Fruit fly (Drosophila melanogaster) whole organism, embryonic: ENCODE measurements around the gene Gart.

ENCODE experiments used
- Awh ChIP-seq: fragments of 200-800 bp; sonication (Bioruptor generic); IDR thresholded peaks from 2 replicates; pipeline ENCODE4, ENCODE4 v1.3.6; 2022; ENCODE audit warnings: missing biosample characterization, missing genetic modification characterization
- B-H1 ChIP-seq: fragments of 200-800 bp; sonication (Bioruptor generic); IDR thresholded peaks from 3 replicates; pipeline ENCODE4 v1.3.6; 2022; ENCODE audit warnings: missing biosample characterization, missing genetic modification characterization
- B-H2 ChIP-seq: fragments of 200-800 bp; sonication (Bioruptor generic); optimal IDR thresholded peaks from 2 replicates; lab custom pipeline; 2018; ENCODE audit warnings: missing biosample characterization, mild to moderate bottlenecking, missing genetic modification characterization
- Blimp-1 ChIP-seq: fragments of 200-800 bp; sonication (Bioruptor generic); optimal IDR thresholded peaks from 3 replicates; lab custom pipeline; 2018; ENCODE audit warnings: missing biosample characterization, missing genetic modification characterization, mild to moderate bottlenecking, moderate library complexity, missing genetic modification reagents
- CG10321 ChIP-seq: fragments of 200-800 bp; sonication (Bioruptor generic); IDR thresholded peaks from 2 replicates; pipeline ENCODE4 v1.3.6; 2022; ENCODE audit warnings: missing biosample characterization, missing genetic modification characterization
- CG12104 ChIP-seq: fragments of 200-800 bp; sonication (Bioruptor generic); optimal IDR thresholded peaks from 3 replicates; lab custom pipeline; 2016; ENCODE audit warnings: missing biosample characterization, missing genetic modification characterization
- CG12769 ChIP-seq: fragments of 200-800 bp; sonication (Bioruptor generic); optimal IDR thresholded peaks from 2 replicates; lab custom pipeline; 2019; ENCODE audit warnings: missing biosample characterization, mild to moderate bottlenecking, missing genetic modification characterization, moderate library complexity
- CG16813 ChIP-seq: fragments of 200-800 bp; sonication (Bioruptor generic); IDR thresholded peaks from 3 replicates; pipeline ENCODE4 v1.3.6; 2022; ENCODE audit warnings: missing biosample characterization, missing genetic modification characterization; ENCODE audit not compliant: partially characterized antibody
- CG17328 ChIP-seq: fragments of 200-800 bp; sonication (Bioruptor generic); IDR thresholded peaks from 2 replicates; pipeline ENCODE4 v1.3.6; 2022; ENCODE audit warnings: missing biosample characterization, missing genetic modification characterization
- CG17912 ChIP-seq: fragments of 200-800 bp; sonication (Bioruptor generic); optimal IDR thresholded peaks from 2 replicates; lab custom pipeline; 2018; ENCODE audit warnings: missing biosample characterization, mild to moderate bottlenecking, missing genetic modification characterization
- CG2120 ChIP-seq: fragments of 200-800 bp; sonication (Bioruptor generic); optimal IDR thresholded peaks from 3 replicates; lab custom pipeline; 2016; ENCODE audit warnings: missing biosample characterization, missing genetic modification characterization
- CG4360 ChIP-seq: fragments of 200-800 bp; sonication (Bioruptor generic); IDR thresholded peaks from 2 replicates; pipeline ENCODE4 v1.3.6; 2022; ENCODE audit warnings: missing biosample characterization, missing genetic modification characterization
- CG4404 ChIP-seq: fragments of 200-800 bp; sonication (Bioruptor generic); IDR thresholded peaks from 2 replicates; pipeline ENCODE4 v1.3.6; 2022; ENCODE audit warnings: missing biosample characterization, missing genetic modification characterization
- CG4424 ChIP-seq: fragments of 200-800 bp; sonication (Bioruptor generic); optimal IDR thresholded peaks from 3 replicates; lab custom pipeline; 2016; ENCODE audit warnings: missing biosample characterization, missing genetic modification characterization
- CG7745 ChIP-seq: fragments of 200-800 bp; sonication (Bioruptor generic); optimal IDR thresholded peaks from 2 replicates; lab custom pipeline; 2018; ENCODE audit warnings: missing biosample characterization, mild to moderate bottlenecking, missing genetic modification characterization, moderate library complexity
- Chrac-16 ChIP-seq: fragments of 200-800 bp; sonication (Bioruptor generic); optimal IDR thresholded peaks from 3 replicates; lab custom pipeline; 2016; ENCODE audit warnings: missing biosample characterization, missing genetic modification characterization
- Drgx ChIP-seq: fragments of 200-800 bp; sonication (Bioruptor generic); IDR thresholded peaks from 2 replicates; pipeline ENCODE4 v1.3.6; 2022; ENCODE audit warnings: missing biosample characterization, missing genetic modification characterization
- ERR ChIP-seq: fragments of 200-800 bp; sonication (Bioruptor generic); optimal IDR thresholded peaks from 2 replicates; lab custom pipeline; 2016; ENCODE audit warnings: missing biosample characterization, missing genetic modification characterization
- H2.0 ChIP-seq: fragments of 200-800 bp; sonication (Bioruptor generic); IDR thresholded peaks from 2 replicates; pipeline ENCODE4 v1.3.6; 2022; ENCODE audit warnings: missing biosample characterization, missing genetic modification characterization
- HmgZ ChIP-seq: fragments of 200-800 bp; sonication (Bioruptor generic); optimal IDR thresholded peaks from 2 replicates; lab custom pipeline; 2018; ENCODE audit warnings: missing biosample characterization, mild to moderate bottlenecking, missing genetic modification characterization
- NC2α ChIP-seq: fragments of 200-800 bp; sonication (Bioruptor generic); optimal IDR thresholded peaks from 2 replicates; lab custom pipeline; 2016; ENCODE audit warnings: missing biosample characterization, missing genetic modification characterization
- Nf-YB ChIP-seq: fragments of 200-800 bp; sonication (Bioruptor generic); optimal IDR thresholded peaks from 3 replicates; lab custom pipeline; 2019; ENCODE audit warnings: missing biosample characterization, mild to moderate bottlenecking, missing genetic modification characterization, moderate library complexity
- Nf-YC ChIP-seq: fragments of 200-800 bp; optimal IDR thresholded peaks from 3 replicates; lab custom pipeline; 2019; ENCODE audit warnings: missing biosample characterization, mild to moderate bottlenecking, missing genetic modification characterization, moderate library complexity
- Sox102F ChIP-seq: fragments of 200-800 bp; sonication (Bioruptor generic); optimal IDR thresholded peaks from 2 replicates; lab custom pipeline; 2018; ENCODE audit warnings: missing biosample characterization, mild to moderate bottlenecking, missing genetic modification characterization, moderate library complexity
- abd-A ChIP-seq: fragments of 200-800 bp; sonication (Bioruptor generic); optimal IDR thresholded peaks from 3 replicates; lab custom pipeline; 2019; ENCODE audit warnings: missing biosample characterization, mild to moderate bottlenecking, missing genetic modification characterization, moderate library complexity
- aop ChIP-seq: fragments of 200-800 bp; sonication (Bioruptor generic); IDR thresholded peaks from 2 replicates; pipeline ENCODE4 v1.3.6; 2022; ENCODE audit warnings: missing biosample characterization, missing genetic modification characterization
- bsh ChIP-seq, 2 experiments: fragments of 200-800 bp; sonication (Bioruptor generic); optimal IDR thresholded peaks; 2 replicates each; lab custom pipeline; 2017 to 2018; ENCODE audit warnings: mild to moderate bottlenecking in 2 of 2, missing biosample characterization in 2 of 2, missing genetic modification characterization in 2 of 2, moderate library complexity in 1 of 2
- chinmo ChIP-seq: fragments of 200-800 bp; sonication (Bioruptor generic); IDR thresholded peaks from 4 replicates; pipeline ENCODE4 v1.3.6; 2022; ENCODE audit warnings: missing biosample characterization, missing genetic modification characterization; ENCODE audit not compliant: partially characterized antibody
- dmrt11E ChIP-seq: fragments of 200-800 bp; sonication (Bioruptor generic); optimal IDR thresholded peaks from 3 replicates; lab custom pipeline; 2018; ENCODE audit warnings: missing biosample characterization, mild to moderate bottlenecking, missing genetic modification characterization, moderate library complexity
- gcm2 ChIP-seq: fragments of 200-800 bp; sonication (Bioruptor generic); optimal IDR thresholded peaks from 2 replicates; lab custom pipeline; 2016; ENCODE audit warnings: missing biosample characterization, missing genetic modification characterization
- gsb ChIP-seq: fragments of 200-800 bp; sonication (Bioruptor generic); IDR thresholded peaks from 2 replicates; pipeline ENCODE4 v1.3.6; 2022; ENCODE audit warnings: missing biosample characterization, missing genetic modification characterization
- ham ChIP-seq: fragments of 200-800 bp; sonication (Bioruptor generic); IDR thresholded peaks from 2 replicates; pipeline ENCODE4 v1.3.6; 2022; ENCODE audit warnings: missing biosample characterization, missing genetic modification characterization
- kay ChIP-seq: fragments of 200-800 bp; sonication (Bioruptor generic); optimal IDR thresholded peaks from 2 replicates; lab custom pipeline; 2016; ENCODE audit warnings: missing biosample characterization, missing genetic modification characterization
- nom ChIP-seq: fragments of 200-800 bp; sonication (Bioruptor generic); optimal IDR thresholded peaks from 2 replicates; lab custom pipeline; 2017; ENCODE audit warnings: missing biosample characterization, missing genetic modification characterization, mild to moderate bottlenecking, moderate library complexity, missing genetic modification reagents
- oc ChIP-seq: fragments of 200-800 bp; sonication (Bioruptor generic); optimal IDR thresholded peaks from 2 replicates; lab custom pipeline; 2018; ENCODE audit warnings: missing biosample characterization, mild to moderate bottlenecking, missing genetic modification characterization, moderate library complexity
- otp ChIP-seq: fragments of 200-800 bp; sonication (Bioruptor generic); IDR thresholded peaks from 3 replicates; pipeline ENCODE4, ENCODE4 v1.3.6; 2022; ENCODE audit warnings: missing biosample characterization, missing genetic modification characterization
- pb ChIP-seq: fragments of 200-800 bp; sonication (Bioruptor generic); optimal IDR thresholded peaks from 3 replicates; lab custom pipeline; 2016; ENCODE audit warnings: missing biosample characterization, missing genetic modification characterization
- row ChIP-seq: fragments of 200-800 bp; sonication (Bioruptor generic); IDR thresholded peaks from 3 replicates; pipeline ENCODE4 v1.3.6; 2022; ENCODE audit warnings: missing biosample characterization, missing genetic modification characterization
- run ChIP-seq: fragments of 200-800 bp; sonication (Bioruptor generic); optimal IDR thresholded peaks from 3 replicates; lab custom pipeline; 2018; ENCODE audit warnings: missing biosample characterization, mild to moderate bottlenecking, missing genetic modification characterization
- salm ChIP-seq: fragments of 200-800 bp; sonication (Bioruptor generic); optimal IDR thresholded peaks from 2 replicates; lab custom pipeline; 2018; ENCODE audit warnings: missing biosample characterization, mild to moderate bottlenecking, missing genetic modification characterization
- sd ChIP-seq: fragments of 200-800 bp; sonication (Bioruptor generic); optimal IDR thresholded peaks from 3 replicates; lab custom pipeline; 2018; ENCODE audit warnings: missing biosample characterization, mild to moderate bottlenecking, missing genetic modification characterization, moderate library complexity
- sisA ChIP-seq: fragments of 200-800 bp; sonication (Bioruptor generic); IDR thresholded peaks from 2 replicates; pipeline ENCODE4 v1.3.6; 2022; ENCODE audit warnings: missing biosample characterization, missing genetic modification characterization
- sqz ChIP-seq: fragments of 200-800 bp; sonication (Bioruptor generic); optimal IDR thresholded peaks from 3 replicates; lab custom pipeline; 2018; ENCODE audit warnings: missing biosample characterization, mild to moderate bottlenecking, missing genetic modification characterization
- ttk ChIP-seq: fragments of 200-800 bp; sonication (Bioruptor generic); IDR thresholded peaks from 2 replicates; pipeline ENCODE4 v2.1.2; 2022; ENCODE audit warnings: missing biosample characterization, missing genetic modification characterization
- usp ChIP-seq: fragments of >200 bp; optimal IDR thresholded peaks from 2 replicates; lab custom pipeline; 2017; ENCODE audit warnings: missing biosample characterization, missing genetic modification characterization
- vvl ChIP-seq: fragments of 200-800 bp; sonication (Bioruptor generic); IDR thresholded peaks from 2 replicates; pipeline ENCODE4 v1.3.6; 2022; ENCODE audit warnings: missing biosample characterization, missing genetic modification characterization
- zf30C ChIP-seq: fragments of 200-800 bp; sonication (Bioruptor generic); optimal IDR thresholded peaks from 3 replicates; lab custom pipeline; 2018; ENCODE audit warnings: missing biosample characterization, mild to moderate bottlenecking, missing genetic modification characterization

The Gart gene

DNA sequence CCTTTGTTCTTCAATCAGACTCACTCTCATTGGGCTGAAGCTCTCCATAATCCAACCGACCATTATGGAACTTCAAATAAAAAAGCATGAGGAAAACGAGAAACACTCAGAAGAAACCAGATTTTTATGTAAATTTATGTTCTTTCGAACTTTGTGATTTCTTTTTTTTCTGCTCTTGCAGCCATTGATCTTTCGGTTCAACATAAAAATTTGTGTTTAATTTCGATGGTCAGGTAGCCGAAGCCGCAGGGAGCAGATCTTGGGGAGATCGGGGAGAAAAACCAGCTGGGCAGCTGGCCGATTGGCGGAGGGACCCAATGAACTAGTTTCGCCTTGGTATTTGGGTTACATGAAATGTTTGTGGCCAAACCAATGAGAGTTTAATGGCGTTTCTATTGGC is 19.4 kb downstream of the Gart start:
- no peak for TF ChIP-seq dmrt11E (tag; lab: Kevin White, UChicago)
- TF ChIP-seq abd-A (tag; lab: Kevin White, UChicago), result peak; percentile 48
- no peak for TF ChIP-seq CG16813
- peak; percentile 31; the same call in 1 of the 2 replicates for TF ChIP-seq vvl (GFP tag; lab: Robert Waterston, UW)
- TF ChIP-seq gcm2 (GFP tag; lab: Kevin White, UChicago), result no peak
- TF ChIP-seq CG12769 (tag; lab: Kevin White, UChicago), result peak; percentile 54
- TF ChIP-seq sd (tag; lab: Kevin White, UChicago), result peak; percentile 56
- TF ChIP-seq chinmo (GFP tag; lab: Robert Waterston, UW), result 0 out of 4 replicates have a peak, but pooled peaks have one; percentile 60
- peak; percentile 80 for TF ChIP-seq Blimp-1
- TF ChIP-seq run (tag; lab: Kevin White, UChicago), result no peak
- peak; percentile 20 for TF ChIP-seq sqz (GFP tag; lab: Kevin White, UChicago)
- peak; percentile 20 for TF ChIP-seq Nf-YB (GFP tag; lab: Kevin White, UChicago)

dm6 chr2L:6998736-6999135 is 25.0 kb downstream of the Gart start:
- TF ChIP-seq abd-A (tag; lab: Kevin White, UChicago), result peak; percentile 15
- no peak for TF ChIP-seq CG17912 (GFP tag; lab: Kevin White, UChicago)
- TF ChIP-seq chinmo (GFP tag; lab: Robert Waterston, UW), result 0 out of 4 replicates have a peak, but pooled peaks have one; percentile 50
- TF ChIP-seq ERR, result no peak
- TF ChIP-seq sd (tag; lab: Kevin White, UChicago), result peak; percentile 94
- TF ChIP-seq pb (GFP tag; lab: Kevin White, UChicago), result no peak

DNA sequence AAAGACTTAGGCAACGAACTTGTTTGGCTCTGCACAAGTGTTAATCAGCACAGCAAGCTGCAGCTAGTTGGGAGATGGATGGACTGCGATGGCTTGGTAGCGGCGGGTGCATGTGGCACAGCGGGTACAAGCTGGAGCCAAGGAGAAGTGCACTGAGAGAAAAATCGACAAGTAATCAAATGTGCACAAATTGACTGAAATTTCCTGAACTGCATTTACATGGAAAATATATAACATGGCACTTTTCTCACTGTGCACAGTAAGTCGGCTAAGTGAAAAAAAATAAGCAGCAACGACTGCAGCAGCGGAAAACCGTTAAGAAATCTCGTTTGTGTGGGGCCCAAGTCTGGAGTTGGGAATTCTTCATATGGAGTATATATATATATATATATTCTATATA is 32.6 kb downstream of the Gart start:
- TF ChIP-seq Drgx (GFP tag; lab: Robert Waterston, UW), result peak; percentile 78
- TF ChIP-seq oc (tag; lab: Kevin White, UChicago), result no peak
- peak; percentile 47 for TF ChIP-seq sisA
- peak in 1 of 2 experiments; percentile 56 for TF ChIP-seq bsh (GFP tag; optimal IDR thresholded peaks at IDR 0.05; lab: Kevin White, UChicago)
- TF ChIP-seq otp (GFP tag; lab: Robert Waterston, UW), result peak; percentile 75; the same call in 1 of the 3 replicates
- TF ChIP-seq salm (tag; lab: Kevin White, UChicago), result no peak
- no peak for TF ChIP-seq CG7745 (tag; lab: Kevin White, UChicago)
- TF ChIP-seq CG12104 (GFP tag; lab: Kevin White, UChicago), result no peak
- TF ChIP-seq ttk, result peak; percentile 32; the same call in 1 of the 2 replicates
- no peak for TF ChIP-seq ham (GFP tag; lab: Robert Waterston, UW)
- no peak for TF ChIP-seq CG4424
- TF ChIP-seq H2.0, result 0 out of 2 replicates have a peak, but pooled peaks have one; percentile 6
- no peak for TF ChIP-seq Awh (GFP tag; lab: Robert Waterston, UW)
- no peak for TF ChIP-seq NC2α (GFP tag; lab: Kevin White, UChicago)
- no peak for TF ChIP-seq CG2120
- TF ChIP-seq row (GFP tag; lab: Robert Waterston, UW), result peak; percentile 25; the same call in 1 of the 3 replicates
- TF ChIP-seq aop (GFP tag; lab: Robert Waterston, UW), result no peak
- peak; percentile 29 for TF ChIP-seq Sox102F (GFP tag; lab: Kevin White, UChicago)
- peak; percentile 63 for TF ChIP-seq nom (GFP tag; lab: Kevin White, UChicago)
- TF ChIP-seq Chrac-16 (GFP tag; lab: Kevin White, UChicago), result no peak
- no peak for TF ChIP-seq Nf-YC (tag; lab: Kevin White, UChicago)
- TF ChIP-seq vvl (GFP tag; lab: Robert Waterston, UW), result peak; percentile 45; the same call in 1 of the 2 replicates
- no peak for TF ChIP-seq kay (GFP tag; lab: Kevin White, UChicago)
- TF ChIP-seq B-H2, result no peak
- TF ChIP-seq HmgZ, result no peak
- TF ChIP-seq CG17328 (GFP tag; lab: Robert Waterston, UW), result peak; percentile 6; the same call in 1 of the 2 replicates
- no peak for TF ChIP-seq gsb (GFP tag; lab: Robert Waterston, UW)
- peak; percentile 8 for TF ChIP-seq zf30C (GFP tag; lab: Kevin White, UChicago)
- TF ChIP-seq CG10321 (GFP tag; lab: Robert Waterston, UW), result no peak
- TF ChIP-seq B-H1 (GFP tag; lab: Robert Waterston, UW), result no peak
- TF ChIP-seq CG4404 (GFP tag; lab: Robert Waterston, UW), result no peak
- TF ChIP-seq Blimp-1, result peak; percentile 2
- TF ChIP-seq usp (GFP tag; lab: Kevin White, UChicago), result no peak
- TF ChIP-seq CG17912 (GFP tag; lab: Kevin White, UChicago), result no peak
- TF ChIP-seq CG4360 (GFP tag; lab: Robert Waterston, UW), result no peak
